Fruit fly (Drosophila melanogaster): ENCODE results near the gene PGRP-LB.

The PGRP-LB gene

DNA sequence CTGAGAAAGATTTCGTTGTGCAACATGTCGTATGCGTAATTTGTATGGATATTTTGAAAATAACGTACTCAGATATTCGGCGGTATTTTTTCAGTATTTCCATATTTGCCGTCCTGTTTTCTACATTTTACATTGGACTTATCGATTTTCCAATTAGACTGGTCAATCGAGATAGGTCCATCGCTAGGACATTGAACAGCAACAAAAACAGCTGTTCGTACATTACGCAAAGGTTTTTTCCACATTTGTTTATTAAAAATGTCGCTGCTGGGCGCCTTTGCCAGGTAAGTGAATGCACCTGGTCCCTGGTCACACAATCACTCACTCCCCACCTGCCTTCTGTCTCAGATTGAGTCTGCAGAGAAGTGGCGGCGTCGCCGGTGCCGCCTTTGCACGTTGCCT lies 52.6 kb downstream of the PGRP-LB start, which contains the start of gene mRpL40:
mRpL40 (plus strand) TSS at position 186 of the 402 bp plus-strand sequence.
- no peak for TF ChIP-seq insv (optimal IDR thresholded peaks at IDR 0.05)
- no peak for TF ChIP-seq ttk (optimal IDR thresholded peaks at IDR 0.05)
- TF ChIP-seq psq (optimal IDR thresholded peaks at IDR 0.05), result no peak
- TF ChIP-seq Myc (optimal IDR thresholded peaks at IDR 0.05), result no peak
- no peak for TF ChIP-seq Sin3A (optimal IDR thresholded peaks at IDR 0.05)
- no peak for TF ChIP-seq h (optimal IDR thresholded peaks at IDR 0.05)

DNA sequence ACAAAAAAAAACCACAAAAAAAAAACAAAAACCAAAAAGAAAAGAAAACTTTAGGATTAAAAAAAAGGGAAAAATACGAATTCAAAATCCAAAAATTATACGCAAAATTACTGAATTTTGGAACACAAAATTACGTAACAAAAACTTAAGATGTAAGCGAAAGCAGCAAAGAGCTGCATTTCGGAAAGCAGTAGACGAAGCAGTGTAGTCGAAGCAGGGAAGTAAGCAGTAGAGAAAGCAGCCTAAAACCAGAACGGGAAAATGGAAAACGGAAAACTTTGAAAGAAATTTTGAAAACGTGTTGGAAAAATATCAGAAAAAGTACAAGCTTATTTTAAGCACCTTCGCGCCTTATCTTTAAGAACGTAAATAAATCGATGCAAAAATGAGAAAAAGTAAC lies 57.5 kb downstream of the PGRP-LB start:
- TF ChIP-seq ttk (optimal IDR thresholded peaks at IDR 0.05) (no peak), psq (optimal IDR thresholded peaks at IDR 0.05) (no peak), Myc (optimal IDR thresholded peaks at IDR 0.05) (no peak), h (optimal IDR thresholded peaks at IDR 0.05) (no peak), Sin3A (optimal IDR thresholded peaks at IDR 0.05) (no peak), insv (optimal IDR thresholded peaks at IDR 0.05) (no peak)

All from Kc167 (cell line).